Fruit fly (Drosophila melanogaster) whole organism: ENCODE measurements around the gene Chmp1.

Source experiments
- CG8478 ChIP-seq: fragments of >200 bp; optimal IDR thresholded peaks from 2 replicates; lab custom pipeline; 2018; ENCODE audit warnings: inconsistent platforms
- Dll ChIP-seq: fragments of >200 bp; optimal IDR thresholded peaks from 2 replicates; lab custom pipeline; 2017
- EcR ChIP-seq, 2 experiments: fragments of >200 bp; optimal IDR thresholded peaks; 2 replicates each; lab custom pipeline; 2017; ENCODE audit warnings: missing biosample characterization in 2 of 2, missing genetic modification characterization in 2 of 2, missing genetic modification reagents in 2 of 2
- pan ChIP-seq: fragments of >200 bp; optimal IDR thresholded peaks from 2 replicates; lab custom pipeline; 2017
- psq ChIP-seq: fragments of >200 bp; optimal IDR thresholded peaks from 2 replicates; lab custom pipeline; 2017
- usp ChIP-seq: fragments of >200 bp; optimal IDR thresholded peaks from 2 replicates; lab custom pipeline; 2017; ENCODE audit warnings: missing biosample characterization, missing genetic modification characterization, mixed read lengths

Gene Chmp1

DNA sequence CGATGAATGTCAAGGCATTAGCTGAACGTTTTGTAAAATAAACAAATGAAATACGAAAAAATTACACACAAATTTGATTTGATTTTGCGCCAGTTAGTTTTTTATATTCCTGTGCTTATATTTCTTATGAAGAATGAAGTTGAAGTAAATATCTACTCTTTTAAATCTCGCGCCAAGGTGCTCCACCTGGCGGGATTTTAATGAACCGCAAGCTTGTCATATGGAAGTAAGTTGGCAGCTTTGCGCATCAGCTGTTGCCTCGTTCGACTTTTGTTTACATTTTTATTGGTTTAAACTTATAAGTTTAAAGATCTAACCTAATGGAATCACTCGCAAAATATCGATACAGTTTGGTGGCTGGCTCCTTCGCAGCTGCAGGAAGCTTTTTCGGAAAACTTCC, 16.7 kb downstream of the Chmp1 start, which contains the start of gene CG42495:
Gene CG42495 (plus strand): TSS at position 247 of the 400 bp plus-strand sequence.
- TF ChIP-seq usp (no peak), EcR (GFP tag; optimal IDR thresholded peaks at IDR 0.05; lab: Kevin White, UChicago) (no peak), pan (lab: Kevin White, UChicago) (no peak), CG8478 (lab: Kevin White, UChicago) (no peak), psq (lab: Kevin White, UChicago) (no peak), Dll (no peak)

DNA sequence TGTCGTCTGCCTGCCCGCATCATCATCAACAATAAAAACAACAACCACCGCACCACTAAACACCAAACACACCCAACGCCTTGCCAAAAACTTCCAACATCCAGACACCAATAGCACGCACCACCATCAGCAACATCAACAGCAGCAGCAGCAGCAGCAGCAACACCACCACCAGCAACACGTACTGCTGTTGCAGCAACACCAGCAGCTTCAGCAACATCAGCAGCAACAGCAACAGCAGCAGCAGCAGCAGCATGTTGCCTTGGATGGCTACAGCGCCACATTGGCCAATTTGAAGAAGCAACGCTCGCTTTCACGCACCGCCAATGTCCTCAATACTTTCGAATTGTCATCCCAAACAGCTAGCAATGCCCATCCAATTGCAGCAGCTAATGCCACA, 18.3 kb downstream of the Chmp1 start:
- TF ChIP-seq pan (lab: Kevin White, UChicago) = no peak
- TF ChIP-seq Dll = no peak
- no peak for TF ChIP-seq CG8478 (lab: Kevin White, UChicago)
- no peak for TF ChIP-seq usp
- TF ChIP-seq psq (lab: Kevin White, UChicago) = no peak
- TF ChIP-seq EcR (GFP tag; optimal IDR thresholded peaks at IDR 0.05; lab: Kevin White, UChicago) = no peak

DNA sequence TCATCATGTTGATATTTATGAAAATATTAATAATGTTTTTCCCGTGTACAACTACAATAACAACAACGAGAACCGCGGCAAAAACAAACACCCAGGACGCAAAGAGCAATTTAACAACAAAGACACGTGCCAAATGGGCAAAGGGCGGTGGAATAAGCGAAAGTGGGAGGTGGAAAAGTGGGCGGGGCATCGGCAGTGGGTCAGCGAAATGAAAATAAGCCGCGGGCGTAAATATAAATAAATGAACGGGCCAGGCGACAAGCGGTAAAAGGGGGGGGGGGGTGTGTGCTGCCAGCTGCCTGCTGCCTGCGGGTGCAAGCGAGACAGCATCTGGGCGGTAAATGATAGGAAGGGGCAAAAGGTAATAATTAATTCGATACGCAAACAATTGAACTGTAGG, 30.1 kb downstream of the Chmp1 start:
- no peak for TF ChIP-seq pan (lab: Kevin White, UChicago)

DNA sequence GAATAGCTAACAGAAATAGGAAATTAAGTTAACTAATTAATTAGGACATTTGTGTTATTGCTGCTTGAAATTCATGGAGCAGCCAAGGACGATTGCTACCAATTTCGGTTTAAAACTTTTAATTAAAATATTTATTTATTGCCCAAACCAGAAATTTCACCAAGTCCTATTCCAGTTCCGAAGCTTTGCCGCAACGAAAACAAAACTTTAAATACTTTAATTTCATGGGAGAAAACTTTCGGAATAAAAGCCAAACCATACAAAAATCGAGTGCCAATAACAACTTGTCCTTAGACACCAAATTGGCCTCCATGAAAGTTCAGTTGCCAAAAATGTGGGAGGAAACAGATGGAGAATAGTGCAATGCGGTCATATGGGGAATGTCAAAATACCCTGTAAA, 40.6 kb downstream of the Chmp1 start:
- TF ChIP-seq pan (lab: Kevin White, UChicago) (no peak), Dll (no peak)

DNA sequence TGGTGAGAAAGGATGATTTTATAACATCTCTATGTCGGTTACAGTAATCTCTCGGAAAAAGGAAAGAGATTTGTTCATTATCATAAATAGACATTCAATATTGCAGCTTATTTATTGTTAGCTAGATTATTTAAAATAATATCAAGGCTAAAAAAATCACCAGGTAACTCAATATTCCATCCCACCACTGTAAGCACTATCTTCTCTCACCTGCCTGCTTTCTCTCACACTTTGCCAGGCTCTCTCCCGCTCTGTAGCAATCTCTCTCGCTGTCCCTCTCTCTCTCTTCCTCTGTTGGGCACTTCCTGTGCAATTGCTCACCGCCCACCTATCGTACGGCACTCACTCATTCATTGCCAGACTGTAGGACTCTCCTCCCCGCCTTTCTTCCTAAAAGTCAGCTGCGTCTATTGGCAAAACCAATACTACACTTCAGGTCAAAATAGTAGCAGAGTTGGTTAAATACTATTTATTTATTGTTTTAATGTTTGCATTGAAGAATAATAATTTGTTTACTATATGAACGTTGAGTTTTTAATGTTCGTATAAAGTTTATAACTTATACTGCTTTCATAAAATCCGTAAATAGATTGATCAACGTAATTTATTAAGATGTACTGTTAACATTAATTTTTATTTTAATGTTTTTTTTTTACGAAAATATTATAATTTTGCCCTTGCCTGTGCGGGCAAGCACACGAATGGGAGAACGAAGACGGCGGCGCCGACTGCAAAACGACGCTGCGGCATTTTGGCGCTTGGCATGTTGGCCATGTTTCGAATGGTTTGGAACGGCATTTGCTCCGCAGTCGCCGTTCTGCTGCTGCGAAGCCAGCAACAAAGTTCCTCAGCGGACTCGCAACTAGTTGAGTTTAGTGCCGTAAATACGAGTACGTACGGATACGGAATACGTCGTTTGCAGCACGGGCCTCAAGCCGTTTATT, 43.0 kb downstream of the Chmp1 start:
- no peak for TF ChIP-seq EcR (GFP tag; optimal IDR thresholded peaks at IDR 0.05; lab: Kevin White, UChicago)
- no peak for TF ChIP-seq psq (lab: Kevin White, UChicago)
- TF ChIP-seq usp = no peak
- TF ChIP-seq Dll = no peak
- TF ChIP-seq CG8478 (lab: Kevin White, UChicago) = no peak
- TF ChIP-seq pan (lab: Kevin White, UChicago) = no peak

DNA sequence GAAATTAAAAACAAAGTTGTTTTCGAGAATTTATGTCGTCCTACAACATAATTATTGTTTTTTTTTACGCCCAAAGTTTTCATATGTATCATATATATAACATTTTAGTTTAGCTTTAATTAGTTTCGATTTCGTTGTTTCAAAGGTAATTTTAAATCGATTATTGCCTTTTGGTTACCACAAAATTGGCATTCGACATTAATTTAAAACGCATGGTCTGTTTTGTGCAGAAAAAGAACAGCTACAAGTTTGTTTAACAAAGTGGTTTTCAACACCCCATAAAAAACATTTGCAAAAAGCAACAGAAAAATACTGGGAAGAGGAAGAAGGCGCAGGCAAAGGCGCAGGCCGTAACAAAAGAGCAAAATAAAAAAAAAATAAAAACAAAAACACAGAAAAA, 45.4 kb downstream of the Chmp1 start:
- TF ChIP-seq psq (lab: Kevin White, UChicago) (no peak), EcR (GFP tag; optimal IDR thresholded peaks at IDR 0.05; lab: Kevin White, UChicago) (no peak), Dll (no peak), CG8478 (lab: Kevin White, UChicago) (no peak), pan (lab: Kevin White, UChicago) (no peak), usp (no peak)

DNA sequence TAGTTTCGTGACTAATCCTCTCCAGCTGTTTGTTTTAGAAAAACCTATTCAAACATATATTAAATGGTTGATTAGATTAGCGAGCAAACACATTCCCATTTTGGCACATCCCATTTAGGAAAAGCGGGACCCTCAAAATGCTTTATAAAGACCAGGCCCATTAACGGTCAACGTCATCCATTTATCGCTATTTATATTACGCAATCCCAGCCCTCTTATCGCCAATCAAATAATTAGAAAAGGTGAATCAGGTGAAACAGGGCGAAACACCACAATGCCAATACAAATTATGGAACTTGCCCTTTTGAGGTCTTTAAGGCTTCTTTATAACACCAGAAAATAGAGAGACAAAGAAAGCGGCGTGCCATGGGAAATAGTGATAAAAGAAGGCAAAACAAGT, 45.8 kb downstream of the Chmp1 start:
- no peak for TF ChIP-seq usp
- TF ChIP-seq CG8478 (lab: Kevin White, UChicago) = no peak
- TF ChIP-seq psq (lab: Kevin White, UChicago) = no peak
- TF ChIP-seq pan (lab: Kevin White, UChicago) = no peak
- no peak for TF ChIP-seq Dll
- TF ChIP-seq EcR (GFP tag; optimal IDR thresholded peaks at IDR 0.05; lab: Kevin White, UChicago) = no peak

DNA sequence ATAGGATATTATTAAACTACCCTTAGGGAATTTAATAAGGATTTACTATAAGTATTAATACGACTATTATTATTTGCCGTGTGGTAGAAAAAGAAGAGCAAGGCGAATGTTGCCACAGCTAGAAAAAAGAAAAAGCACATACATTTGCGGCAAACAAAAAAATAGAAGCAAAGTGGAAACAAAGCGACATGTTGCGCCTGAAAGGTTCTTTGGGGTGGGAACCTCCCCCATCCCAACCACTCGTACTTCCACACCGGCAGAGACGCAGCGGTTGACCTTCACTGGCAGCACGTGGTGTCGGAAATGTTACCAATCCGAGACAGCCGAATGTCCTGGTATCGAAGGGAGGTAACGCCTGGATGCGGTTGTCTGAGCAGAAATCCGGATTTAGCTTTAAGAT, 46.5 kb downstream of the Chmp1 start:
- TF ChIP-seq psq (lab: Kevin White, UChicago) = no peak
- no peak for TF ChIP-seq pan (lab: Kevin White, UChicago)
- no peak for TF ChIP-seq Dll
- no peak for TF ChIP-seq EcR (GFP tag; optimal IDR thresholded peaks at IDR 0.05; lab: Kevin White, UChicago)
- no peak for TF ChIP-seq usp
- no peak for TF ChIP-seq CG8478 (lab: Kevin White, UChicago)

DNA sequence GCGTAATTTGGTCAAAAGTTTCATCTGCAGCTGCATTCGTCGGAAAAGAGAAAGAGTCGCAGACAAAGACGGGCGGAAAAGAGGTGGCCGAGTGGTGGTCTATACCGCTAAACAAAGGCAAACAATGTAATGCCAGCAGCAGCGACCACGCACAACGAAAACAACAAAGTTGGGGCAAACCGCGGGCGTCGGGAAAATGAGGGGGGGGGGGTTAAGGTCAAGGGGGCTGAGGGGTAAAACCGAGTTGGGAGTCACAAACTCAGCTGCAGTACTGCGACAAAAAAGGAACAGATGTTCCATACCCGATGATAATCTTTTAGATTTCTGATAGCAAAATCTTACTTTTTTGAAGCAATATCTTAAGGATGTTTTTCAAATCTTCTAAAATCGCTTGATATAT, 47.1 kb downstream of the Chmp1 start:
- TF ChIP-seq EcR (GFP tag; optimal IDR thresholded peaks at IDR 0.05; lab: Kevin White, UChicago) (no peak), usp (no peak), Dll (no peak), CG8478 (lab: Kevin White, UChicago) (no peak), pan (lab: Kevin White, UChicago) (no peak), psq (lab: Kevin White, UChicago) (no peak)

DNA sequence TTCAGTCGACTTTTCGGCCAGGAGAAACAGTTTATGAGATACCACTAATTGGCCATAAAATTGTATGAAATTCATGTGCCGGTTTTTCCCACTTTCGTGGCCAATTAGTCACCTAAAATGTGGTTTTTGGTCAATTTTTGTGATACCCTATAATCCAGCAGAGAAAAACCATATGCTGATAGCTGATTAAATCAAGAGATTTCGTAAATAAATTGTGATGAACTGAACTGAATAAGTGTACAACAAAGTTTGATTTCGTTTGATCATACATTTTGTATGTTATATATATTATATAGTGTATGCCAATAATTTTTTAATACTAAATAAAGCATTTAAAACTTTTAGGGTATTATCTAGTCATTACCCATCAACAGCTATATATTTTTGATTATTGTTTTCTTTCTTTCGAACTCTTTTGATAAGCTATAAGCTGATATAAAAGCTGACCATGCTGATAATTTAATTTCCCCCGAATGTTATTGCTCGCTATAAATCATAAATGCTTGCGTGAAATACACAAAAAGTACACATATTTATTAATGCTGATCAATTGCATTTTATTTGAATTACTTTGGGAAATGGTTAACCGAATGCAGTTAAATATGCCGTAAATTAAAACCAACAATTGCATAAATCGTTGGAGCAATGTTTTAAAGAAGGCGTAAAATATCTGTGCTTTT, 48.9 kb downstream of the Chmp1 start:
- TF ChIP-seq usp (no peak), pan (lab: Kevin White, UChicago) (peak; percentile 32)

DNA sequence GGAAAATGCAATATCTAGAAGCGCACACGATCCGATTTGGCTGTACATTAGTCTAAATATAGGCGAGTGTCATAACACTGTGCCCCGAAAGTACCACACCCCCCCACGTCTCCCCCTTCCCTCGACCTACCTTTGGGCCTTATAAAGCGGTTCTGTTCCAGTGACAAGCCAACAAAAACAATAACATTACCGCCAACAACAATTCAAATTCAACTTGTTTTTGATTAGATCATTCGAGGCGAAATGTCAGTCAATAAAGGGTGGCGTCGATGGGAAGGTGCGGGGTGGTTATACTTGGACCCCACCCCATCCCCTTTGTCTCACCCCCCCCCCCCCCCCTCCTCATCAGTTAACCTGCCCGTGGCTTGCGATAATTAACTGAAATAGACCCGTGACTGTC, 50.8 kb downstream of the Chmp1 start:
- no peak for TF ChIP-seq CG8478 (lab: Kevin White, UChicago)
- no peak for TF ChIP-seq Dll
- no peak for TF ChIP-seq psq (lab: Kevin White, UChicago)
- no peak for TF ChIP-seq EcR (GFP tag; optimal IDR thresholded peaks at IDR 0.05; lab: Kevin White, UChicago)
